Fruit fly (Drosophila melanogaster) whole organism, embryonic: ENCODE results near the gene UQCR-Q.

Experiments used
- B-H1 ChIP-seq: fragments of 200-800 bp; sonication (Bioruptor generic); IDR thresholded peaks from 3 replicates; pipeline ENCODE4 v1.3.6; 2022; ENCODE audit warnings: missing biosample characterization, missing genetic modification characterization
- CG10147 ChIP-seq: fragments of 200-800 bp; sonication (Bioruptor generic); optimal IDR thresholded peaks from 2 replicates; lab custom pipeline; 2019; ENCODE audit warnings: missing biosample characterization, mild to moderate bottlenecking, missing genetic modification characterization, moderate library complexity
- CG10209 ChIP-seq: fragments of 200-800 bp; sonication (Bioruptor generic); optimal IDR thresholded peaks from 3 replicates; lab custom pipeline; 2017; ENCODE audit warnings: missing biosample characterization, mild to moderate bottlenecking, missing genetic modification characterization, missing genetic modification reagents
- CG11456 ChIP-seq: fragments of 200-800 bp; sonication (Bioruptor generic); IDR thresholded peaks from 3 replicates; pipeline ENCODE4 v1.3.6; 2022; ENCODE audit warnings: missing biosample characterization, missing genetic modification characterization
- CG13775 ChIP-seq: fragments of 200-800 bp; sonication (Bioruptor generic); optimal IDR thresholded peaks from 3 replicates; lab custom pipeline; 2017; ENCODE audit warnings: missing biosample characterization, mild to moderate bottlenecking, missing genetic modification characterization
- CG14050 ChIP-seq: fragments of 200-800 bp; sonication (Bioruptor generic); IDR thresholded peaks from 3 replicates; pipeline ENCODE4 v1.3.6; 2022; ENCODE audit warnings: missing biosample characterization, missing genetic modification characterization
- CG14441 ChIP-seq: fragments of 200-800 bp; sonication (Bioruptor generic); IDR thresholded peaks from 2 replicates; pipeline ENCODE4 v1.3.6; 2022; ENCODE audit warnings: missing biosample characterization, missing genetic modification characterization
- CG15269 ChIP-seq: fragments of 200-800 bp; sonication (Bioruptor generic); optimal IDR thresholded peaks from 2 replicates; lab custom pipeline; 2018; ENCODE audit warnings: missing biosample characterization, mild to moderate bottlenecking, missing genetic modification characterization, moderate library complexity
- CG31224 ChIP-seq: fragments of 200-800 bp; sonication (Bioruptor generic); IDR thresholded peaks from 2 replicates; pipeline ENCODE4 v1.3.6; 2022; ENCODE audit warnings: missing biosample characterization, missing genetic modification characterization
- CG6254 ChIP-seq: fragments of 200-800 bp; sonication (Bioruptor generic); optimal IDR thresholded peaks from 3 replicates; lab custom pipeline; 2017; ENCODE audit warnings: mild to moderate bottlenecking, missing biosample characterization, missing genetic modification reagents, missing genetic modification characterization
- CG6683 ChIP-seq: fragments of 200-800 bp; sonication (Bioruptor generic); optimal IDR thresholded peaks from 2 replicates; lab custom pipeline; 2017; ENCODE audit warnings: missing biosample characterization, mild to moderate bottlenecking, missing genetic modification characterization, missing genetic modification reagents
- CG7556 ChIP-seq: fragments of 200-800 bp; sonication (Bioruptor generic); optimal IDR thresholded peaks from 2 replicates; lab custom pipeline; 2017; ENCODE audit warnings: missing biosample characterization, mild to moderate bottlenecking, missing genetic modification characterization
- CG8290 ChIP-seq, 3 experiments: fragments of 200-800 bp; sonication (Bioruptor generic); optimal IDR thresholded peaks; 2 replicates each; lab custom pipeline; 2016 to 2019; ENCODE audit warnings: missing biosample characterization in 3 of 3, missing genetic modification characterization in 3 of 3, mild to moderate bottlenecking in 2 of 3, moderate library complexity in 1 of 3
- D19A ChIP-seq: fragments of 200-800 bp; optimal IDR thresholded peaks from 3 replicates; lab custom pipeline; 2019; ENCODE audit warnings: missing biosample characterization, mild to moderate bottlenecking, missing genetic modification characterization, moderate library complexity
- D19B ChIP-seq: fragments of 200-800 bp; sonication (Bioruptor generic); optimal IDR thresholded peaks from 2 replicates; lab custom pipeline; 2017; ENCODE audit warnings: missing biosample characterization, mild to moderate bottlenecking, missing genetic modification characterization
- HLH3B ChIP-seq: fragments of 200-800 bp; sonication (Bioruptor generic); IDR thresholded peaks from 2 replicates; pipeline ENCODE4 v1.3.6; 2022; ENCODE audit warnings: missing biosample characterization, missing genetic modification characterization
- HLHmδ ChIP-seq: fragments of 200-800 bp; sonication (Bioruptor generic); optimal IDR thresholded peaks from 2 replicates; lab custom pipeline; 2018; ENCODE audit warnings: missing biosample characterization, mild to moderate bottlenecking, missing genetic modification characterization, moderate library complexity
- Hr51 ChIP-seq, 2 experiments: fragments of 200-800 bp; sonication (Bioruptor generic); optimal IDR thresholded peaks; 2 replicates in 1 of 2; 3 replicates in 1 of 2; lab custom pipeline; 2016 to 2018; ENCODE audit warnings: missing biosample characterization in 2 of 2, missing genetic modification characterization in 2 of 2, mild to moderate bottlenecking in 1 of 2, moderate library complexity in 1 of 2
- Jarid2 ChIP-seq: fragments of 200-800 bp; sonication (Bioruptor generic); optimal IDR thresholded peaks from 3 replicates; lab custom pipeline; 2017; ENCODE audit warnings: mild to moderate bottlenecking, missing biosample characterization, missing genetic modification reagents, missing genetic modification characterization
- Mes4 ChIP-seq: fragments of 200-800 bp; sonication (Bioruptor generic); optimal IDR thresholded peaks from 2 replicates; lab custom pipeline; 2016; ENCODE audit warnings: missing biosample characterization, missing genetic modification characterization
- Nf-YB ChIP-seq: fragments of 200-800 bp; sonication (Bioruptor generic); optimal IDR thresholded peaks from 3 replicates; lab custom pipeline; 2019; ENCODE audit warnings: missing biosample characterization, mild to moderate bottlenecking, missing genetic modification characterization, moderate library complexity
- Sin3A ChIP-seq: fragments of >200 bp; optimal IDR thresholded peaks from 2 replicates; lab custom pipeline; 2018
- Sox102F ChIP-seq: fragments of 200-800 bp; sonication (Bioruptor generic); optimal IDR thresholded peaks from 2 replicates; lab custom pipeline; 2018; ENCODE audit warnings: missing biosample characterization, mild to moderate bottlenecking, missing genetic modification characterization, moderate library complexity
- Xbp1 ChIP-seq: fragments of 200-800 bp; sonication (Bioruptor generic); optimal IDR thresholded peaks from 3 replicates; lab custom pipeline; 2016; ENCODE audit warnings: missing biosample characterization, mild to moderate bottlenecking, missing genetic modification characterization
- YL-1 ChIP-seq: fragments of 200-800 bp; sonication (Bioruptor generic); optimal IDR thresholded peaks from 3 replicates; lab custom pipeline; 2017; ENCODE audit warnings: missing biosample characterization, mild to moderate bottlenecking, missing genetic modification characterization
- bsh ChIP-seq, 2 experiments: fragments of 200-800 bp; sonication (Bioruptor generic); optimal IDR thresholded peaks; 2 replicates each; lab custom pipeline; 2017 to 2018; ENCODE audit warnings: mild to moderate bottlenecking in 2 of 2, missing biosample characterization in 2 of 2, missing genetic modification characterization in 2 of 2, moderate library complexity in 1 of 2
- ci ChIP-seq: fragments of 200-800 bp; sonication (Bioruptor generic); IDR thresholded peaks from 3 replicates; pipeline ENCODE4 v1.3.6; 2022; ENCODE audit warnings: missing biosample characterization, missing genetic modification characterization
- crol ChIP-seq: fragments of 200-800 bp; sonication (Bioruptor generic); IDR thresholded peaks from 2 replicates; pipeline ENCODE4 v1.3.6; 2022; ENCODE audit warnings: missing biosample characterization, missing genetic modification characterization
- dmrt99B ChIP-seq: fragments of 200-800 bp; sonication (Bioruptor generic); optimal IDR thresholded peaks from 2 replicates; lab custom pipeline; 2018; ENCODE audit warnings: missing biosample characterization, mild to moderate bottlenecking, missing genetic modification characterization, moderate library complexity
- ems ChIP-seq: fragments of 200-800 bp; sonication (Bioruptor generic); optimal IDR thresholded peaks from 3 replicates; lab custom pipeline; 2016; ENCODE audit warnings: missing biosample characterization, missing genetic modification characterization
- ftz-f1 ChIP-seq: fragments of 200-800 bp; sonication (Bioruptor generic); optimal IDR thresholded peaks from 2 replicates; lab custom pipeline; 2016; ENCODE audit warnings: missing biosample characterization, missing genetic modification characterization
- ind ChIP-seq: fragments of 200-800 bp; sonication (Bioruptor generic); optimal IDR thresholded peaks from 3 replicates; lab custom pipeline; 2016; ENCODE audit warnings: missing biosample characterization, missing genetic modification characterization
- klu ChIP-seq: fragments of 200-800 bp; sonication (Bioruptor generic); IDR thresholded peaks from 2 replicates; pipeline ENCODE4 v1.3.6; 2022; ENCODE audit warnings: missing biosample characterization, missing genetic modification characterization
- mld ChIP-seq: fragments of 200-800 bp; sonication (Bioruptor generic); IDR thresholded peaks from 3 replicates; pipeline ENCODE4 v1.3.6; 2022; ENCODE audit warnings: missing biosample characterization, missing genetic modification characterization; ENCODE audit not compliant: partially characterized antibody
- nmo ChIP-seq: fragments of 200-800 bp; sonication (Bioruptor generic); optimal IDR thresholded peaks from 2 replicates; lab custom pipeline; 2018; ENCODE audit warnings: missing biosample characterization, mild to moderate bottlenecking, missing genetic modification characterization, moderate library complexity
- onecut ChIP-seq: fragments of 200-800 bp; sonication (Bioruptor generic); IDR thresholded peaks from 2 replicates; pipeline ENCODE4 v1.3.6; 2022; ENCODE audit warnings: missing biosample characterization, missing genetic modification characterization
- prd ChIP-seq, 3 experiments: fragments of >200 bp in 2 of 3; fragments of 200-800 bp in 1 of 3; sonication (Bioruptor generic) in 1 of 3; optimal IDR thresholded peaks in 2 of 3; IDR thresholded peaks in 1 of 3; 2 replicates in 2 of 3; 3 replicates in 1 of 3; pipeline versions ENCODE4 v1.3.6 to Lab custom; 2017 to 2022; ENCODE audit warnings: missing biosample characterization in 1 of 3, missing genetic modification characterization in 1 of 3
- pum ChIP-seq: fragments of 200-800 bp; sonication (Bioruptor generic); optimal IDR thresholded peaks from 2 replicates; lab custom pipeline; 2016; ENCODE audit warnings: missing biosample characterization, missing genetic modification characterization
- row ChIP-seq: fragments of 200-800 bp; sonication (Bioruptor generic); IDR thresholded peaks from 3 replicates; pipeline ENCODE4 v1.3.6; 2022; ENCODE audit warnings: missing biosample characterization, missing genetic modification characterization
- scrt ChIP-seq: fragments of 200-800 bp; sonication (Bioruptor generic); optimal IDR thresholded peaks from 2 replicates; lab custom pipeline; 2018; ENCODE audit warnings: missing biosample characterization, mild to moderate bottlenecking, missing genetic modification characterization, moderate library complexity
- sens ChIP-seq: fragments of 200-800 bp; sonication (Bioruptor generic); peaks from one replicate; lab custom pipeline; 2016; ENCODE audit warnings: missing biosample characterization, missing genetic modification characterization
- seq ChIP-seq: fragments of 200-800 bp; sonication (Bioruptor generic); IDR thresholded peaks from 2 replicates; pipeline ENCODE4 v1.3.6; 2022; ENCODE audit warnings: missing biosample characterization, missing genetic modification characterization
- tap ChIP-seq: fragments of 200-800 bp; optimal IDR thresholded peaks from 3 replicates; lab custom pipeline; 2019; ENCODE audit warnings: missing biosample characterization, mild to moderate bottlenecking, missing genetic modification characterization, moderate library complexity
- unpg ChIP-seq: fragments of 200-800 bp; sonication (Bioruptor generic); optimal IDR thresholded peaks from 3 replicates; lab custom pipeline; 2018; ENCODE audit warnings: missing biosample characterization, mild to moderate bottlenecking, missing genetic modification characterization, moderate library complexity
- vvl ChIP-seq: fragments of 200-800 bp; sonication (Bioruptor generic); IDR thresholded peaks from 2 replicates; pipeline ENCODE4 v1.3.6; 2022; ENCODE audit warnings: missing biosample characterization, missing genetic modification characterization

Gene UQCR-Q

DNA sequence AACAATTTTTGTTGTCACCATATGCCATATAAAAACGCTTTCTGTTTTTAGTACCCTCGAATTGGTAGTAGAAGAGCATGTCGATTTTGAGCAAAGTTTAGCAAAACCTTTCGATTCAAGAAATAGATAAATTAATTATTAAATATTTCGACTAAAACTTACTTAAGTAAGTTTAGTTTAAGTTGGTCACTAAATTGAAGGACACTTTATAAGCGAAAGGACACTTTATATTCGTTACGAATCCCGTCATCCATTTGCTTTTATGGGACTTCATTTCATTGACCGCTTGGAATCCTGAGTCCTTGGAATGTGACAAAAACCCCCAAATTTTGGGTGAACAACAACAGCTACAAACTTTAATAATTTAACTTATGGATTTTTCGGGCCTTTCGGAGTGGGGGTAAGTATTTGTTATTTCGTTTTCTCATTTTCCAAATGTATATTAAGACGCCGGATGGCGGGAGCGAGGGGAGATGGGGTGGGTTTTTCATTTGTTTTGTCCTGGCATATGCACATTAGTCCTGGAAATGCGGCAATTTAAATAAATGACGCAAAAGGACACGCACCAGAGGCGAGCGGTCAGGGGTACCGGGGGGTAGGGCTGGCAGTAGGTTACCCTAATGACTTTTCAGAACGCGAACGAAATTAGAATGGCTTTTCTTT, 15.6 kb upstream of the UQCR-Q start (continued):
- 0 out of 3 replicates have a peak, but pooled peaks have one; percentile 50 for TF ChIP-seq ci (GFP tag; lab: Robert Waterston, UW)
- TF ChIP-seq crol (GFP tag; lab: Robert Waterston, UW), result peak; percentile 77
- peak; percentile 19 for TF ChIP-seq CG6254 (GFP tag; lab: Kevin White, UChicago)
- TF ChIP-seq nmo (GFP tag; lab: Kevin White, UChicago), result peak; percentile 20
- peak; percentile 61; the same call in 1 of the 2 replicates for TF ChIP-seq onecut (GFP tag; lab: Robert Waterston, UW)
- TF ChIP-seq klu, result no peak
- no peak for TF ChIP-seq CG31224 (GFP tag; lab: Robert Waterston, UW)
- no peak for TF ChIP-seq prd (optimal IDR thresholded peaks at IDR 0.05; lab: Kevin White, UChicago)
- peak; percentile 57; the same call in 2 of the 3 replicates for TF ChIP-seq prd (GFP tag; IDR thresholded peaks at IDR 0.05; lab: Robert Waterston, UW)
- no peak for TF ChIP-seq HLH3B (GFP tag; lab: Robert Waterston, UW)
- peak; percentile 39 for TF ChIP-seq D19A (tag; lab: Kevin White, UChicago)
- no peak for TF ChIP-seq CG8290 (GFP tag; optimal IDR thresholded peaks at IDR 0.05; lab: Kevin White, UChicago)
- TF ChIP-seq CG8290 (tag; optimal IDR thresholded peaks at IDR 0.05; lab: Kevin White, UChicago), result no peak
- TF ChIP-seq seq (GFP tag; lab: Robert Waterston, UW), result no peak
- peak; percentile 7 for TF ChIP-seq ind (GFP tag; lab: Kevin White, UChicago)
- peak; percentile 58 for TF ChIP-seq vvl (GFP tag; lab: Robert Waterston, UW)
- peak; percentile 81 for TF ChIP-seq sens
- no peak for TF ChIP-seq scrt (GFP tag; lab: Kevin White, UChicago)
- peak; percentile 39 for TF ChIP-seq unpg (GFP tag; lab: Kevin White, UChicago)
- TF ChIP-seq Sin3A (lab: Kevin White, UChicago), result no peak
- no peak for TF ChIP-seq ftz-f1 (GFP tag; lab: Kevin White, UChicago)
- TF ChIP-seq HLHmδ, result no peak
- TF ChIP-seq Mes4 (GFP tag; lab: Kevin White, UChicago), result no peak
- TF ChIP-seq CG14050, result peak; percentile 49; the same call in 2 of the 3 replicates
- TF ChIP-seq bsh (GFP tag; optimal IDR thresholded peaks at IDR 0.05; lab: Kevin White, UChicago), result peak in 1 of 2 experiments; percentile 49
- TF ChIP-seq CG15269 (tag; lab: Kevin White, UChicago), result peak; percentile 33
- TF ChIP-seq Sox102F (GFP tag; lab: Kevin White, UChicago), result peak; percentile 50
- peak; percentile 22; the same call in 1 of the 3 replicates for TF ChIP-seq B-H1 (GFP tag; lab: Robert Waterston, UW)
- no peak for TF ChIP-seq Jarid2 (GFP tag; lab: Kevin White, UChicago)
- TF ChIP-seq row, result peak; percentile 68
- peak; percentile 7 for TF ChIP-seq CG13775 (GFP tag; lab: Kevin White, UChicago)
- TF ChIP-seq CG10209 (GFP tag; lab: Kevin White, UChicago), result peak; percentile 25
- peak; percentile 10 for TF ChIP-seq tap (tag; lab: Kevin White, UChicago)
- TF ChIP-seq CG10147 (GFP tag; lab: Kevin White, UChicago), result peak; percentile 6
- no peak for TF ChIP-seq YL-1
- TF ChIP-seq Nf-YB (GFP tag; lab: Kevin White, UChicago), result no peak
- TF ChIP-seq D19B (GFP tag; lab: Kevin White, UChicago), result peak; percentile 59
- TF ChIP-seq pum (GFP tag; lab: Kevin White, UChicago), result no peak
- no peak for TF ChIP-seq mld
- peak in 1 of 2 experiments; percentile 47 for TF ChIP-seq Hr51 (GFP tag; optimal IDR thresholded peaks at IDR 0.05; lab: Kevin White, UChicago)
- peak; percentile 45; the same call in 1 of the 2 replicates for TF ChIP-seq CG14441 (GFP tag; lab: Robert Waterston, UW)
- TF ChIP-seq Xbp1 (GFP tag; lab: Kevin White, UChicago), result peak; percentile 46
- peak; percentile 11 for TF ChIP-seq CG6683
- no peak for TF ChIP-seq CG11456
- TF ChIP-seq dmrt99B (tag; lab: Kevin White, UChicago), result peak; percentile 48
- peak; percentile 19 for TF ChIP-seq CG7556 (GFP tag; lab: Kevin White, UChicago)
- no peak for TF ChIP-seq ems (GFP tag; lab: Kevin White, UChicago)
